Worm (Caenorhabditis elegans): Measurements from ENCODE around the gene C27A7.5.

DNA sequence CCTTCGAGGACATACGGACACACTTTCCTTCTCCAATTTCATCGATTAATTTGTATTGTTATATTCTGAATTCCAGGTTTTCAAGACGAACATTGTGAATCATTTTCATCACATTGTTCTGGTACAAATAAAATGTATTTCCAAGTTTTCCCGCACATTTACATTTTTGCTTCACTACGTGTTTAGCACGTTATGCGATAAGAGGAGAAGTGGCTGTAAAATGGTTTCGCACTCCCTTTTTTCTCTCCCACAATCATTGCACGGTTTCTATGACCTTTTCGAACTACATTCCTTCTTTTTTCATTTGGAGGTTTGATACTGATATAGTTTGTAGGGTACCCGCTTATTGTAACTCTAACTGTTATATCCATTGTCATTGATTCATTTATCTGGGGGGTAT, 48.4 kb downstream of the C27A7.5 start:
- TF ChIP-seq lin-39 (tag; optimal IDR thresholded peaks at IDR 0.05): no peak
- no peak for TF ChIP-seq lsy-2 (tag; optimal IDR thresholded peaks at IDR 0.05)
- no peak for TF ChIP-seq ama-1 (optimal IDR thresholded peaks at IDR 0.05)
- TF ChIP-seq sma-9 (GFP tag; optimal IDR thresholded peaks at IDR 0.05): no peak
- TF ChIP-seq sma-9 (tag; optimal IDR thresholded peaks at IDR 0.05): no peak
- TF ChIP-seq nhr-77 (tag; optimal IDR thresholded peaks at IDR 0.05): no peak
- TF ChIP-seq R02D3.7 (tag; optimal IDR thresholded peaks at IDR 0.05): no peak
- no peak for TF ChIP-seq nhr-10 (tag; optimal IDR thresholded peaks at IDR 0.05)
- TF ChIP-seq blmp-1 (tag; optimal IDR thresholded peaks at IDR 0.05; ENCODE audit: insufficient read depth): no peak
- no peak for TF ChIP-seq unc-55 (GFP tag; optimal IDR thresholded peaks at IDR 0.05)
- TF ChIP-seq unc-62 (GFP tag; optimal IDR thresholded peaks at IDR 0.05): no peak
- no peak for TF ChIP-seq elt-3 (tag; optimal IDR thresholded peaks at IDR 0.05)

Data from whole organism, L2 larva.